Fruit fly (Drosophila melanogaster): ENCODE data around the gene CG34051.

Gene CG34051

DNA sequence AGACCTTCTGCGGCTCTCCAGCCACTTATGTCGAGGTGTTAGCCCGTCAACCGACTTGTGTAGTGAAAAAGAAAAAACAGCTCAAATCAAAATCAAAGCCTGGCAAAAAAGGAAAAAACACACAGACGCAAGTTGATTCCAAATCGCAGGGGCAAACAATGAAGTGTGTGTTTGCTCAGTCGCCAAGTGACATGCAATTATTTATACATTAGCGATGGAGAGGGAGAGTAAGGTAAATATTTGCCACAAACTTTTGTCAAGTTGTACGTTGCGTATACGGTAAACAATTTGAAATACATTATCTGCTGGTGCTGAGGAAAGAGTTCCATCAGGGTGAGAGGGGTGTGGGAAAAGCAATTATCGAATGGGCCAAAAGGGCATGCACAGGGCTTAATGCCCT is 37.3 kb upstream of the CG34051 start (continued):
- peak in 1 of 2 experiments; percentile 10 for TF ChIP-seq bsh (GFP tag; optimal IDR thresholded peaks at IDR 0.05)
- TF ChIP-seq PHDP (tag; optimal IDR thresholded peaks at IDR 0.05), result peak; percentile 40
- TF ChIP-seq gem (tag; optimal IDR thresholded peaks at IDR 0.05), result peak; percentile 14
- no peak for TF ChIP-seq schlank (tag; optimal IDR thresholded peaks at IDR 0.05)
- no peak for TF ChIP-seq CG5245 (GFP tag; optimal IDR thresholded peaks at IDR 0.05)
- TF ChIP-seq CG8388 (GFP tag; optimal IDR thresholded peaks at IDR 0.05), result no peak
- no peak for TF ChIP-seq GATAe (GFP tag; conservative IDR thresholded peaks at IDR 0.05)
- TF ChIP-seq CG4707 (GFP tag; optimal IDR thresholded peaks at IDR 0.05), result peak; percentile 32
- peak; percentile 18 for TF ChIP-seq HLHmδ (GFP tag; optimal IDR thresholded peaks at IDR 0.05)
- TF ChIP-seq CG14710 (tag; optimal IDR thresholded peaks at IDR 0.05), result peak; percentile 17
- peak; percentile 37; the same call in 1 of the 2 replicates for TF ChIP-seq Xrp1 (GFP tag; IDR thresholded peaks at IDR 0.05)
- peak; percentile 37; the same call in 1 of the 2 replicates for TF ChIP-seq CG31441 (GFP tag; IDR thresholded peaks at IDR 0.05)
- TF ChIP-seq CG12071 (GFP tag; optimal IDR thresholded peaks at IDR 0.05), result peak; percentile 48
- peak; percentile 26 for TF ChIP-seq nau (GFP tag; optimal IDR thresholded peaks at IDR 0.05)
- TF ChIP-seq CG3407 (GFP tag; optimal IDR thresholded peaks at IDR 0.05), result peak; percentile 24
- TF ChIP-seq Blimp-1 (GFP tag; optimal IDR thresholded peaks at IDR 0.05), result peak; percentile 48
- 0 out of 3 replicates have a peak, but pooled peaks have one; percentile 18 for TF ChIP-seq CG17361 (GFP tag; IDR thresholded peaks at IDR 0.05)

DNA sequence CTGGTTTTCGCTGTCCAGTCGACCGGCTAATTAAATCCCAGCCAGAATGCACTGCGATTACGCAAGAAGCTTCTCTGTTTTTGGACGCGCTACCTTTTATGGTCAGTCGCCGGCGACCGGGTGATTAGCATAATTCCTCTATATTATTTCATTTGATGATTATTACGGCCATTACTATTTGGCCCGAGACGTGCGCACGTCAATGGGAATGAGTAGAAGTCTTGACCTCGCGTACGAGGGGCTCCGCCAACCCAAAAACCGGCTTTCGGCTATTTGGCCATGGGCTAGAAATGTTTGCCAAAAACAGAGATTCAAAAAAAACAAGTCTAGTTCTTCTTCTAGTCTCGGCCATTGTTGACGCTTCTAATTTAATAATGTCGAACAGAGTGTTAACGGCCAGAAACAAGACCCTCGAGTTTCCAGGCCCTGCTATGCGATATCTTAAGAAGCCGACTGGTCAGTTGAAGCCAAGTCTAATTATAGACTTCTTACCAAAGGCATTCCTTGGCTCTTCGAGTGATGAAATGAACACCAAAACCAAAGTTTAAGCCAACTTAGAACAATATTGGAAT is 31.7 kb upstream of the CG34051 start:
- no peak for TF ChIP-seq CG9437 (GFP tag; optimal IDR thresholded peaks at IDR 0.05)
- peak; percentile 66 for TF ChIP-seq abd-A (tag; optimal IDR thresholded peaks at IDR 0.05)
- TF ChIP-seq sd (tag; optimal IDR thresholded peaks at IDR 0.05), result peak; percentile 75
- no peak for TF ChIP-seq HLH4C (GFP tag; IDR thresholded peaks at IDR 0.05; ENCODE audit: partially characterized antibody)
- TF ChIP-seq chinmo (GFP tag; IDR thresholded peaks at IDR 0.05; ENCODE audit: partially characterized antibody), result peak; percentile 80; the same call in 1 of the 4 replicates
- peak; percentile 51 for TF ChIP-seq CG13894 (tag; optimal IDR thresholded peaks at IDR 0.05)
- TF ChIP-seq rib (GFP tag; IDR thresholded peaks at IDR 0.05), result 0 out of 2 replicates have a peak, but pooled peaks have one; percentile 36
- TF ChIP-seq onecut (GFP tag; IDR thresholded peaks at IDR 0.05), result no peak
- TF ChIP-seq Med (GFP tag), result peak; percentile 46
- no peak for TF ChIP-seq Mrtf (GFP tag; IDR thresholded peaks at IDR 0.05)

DNA sequence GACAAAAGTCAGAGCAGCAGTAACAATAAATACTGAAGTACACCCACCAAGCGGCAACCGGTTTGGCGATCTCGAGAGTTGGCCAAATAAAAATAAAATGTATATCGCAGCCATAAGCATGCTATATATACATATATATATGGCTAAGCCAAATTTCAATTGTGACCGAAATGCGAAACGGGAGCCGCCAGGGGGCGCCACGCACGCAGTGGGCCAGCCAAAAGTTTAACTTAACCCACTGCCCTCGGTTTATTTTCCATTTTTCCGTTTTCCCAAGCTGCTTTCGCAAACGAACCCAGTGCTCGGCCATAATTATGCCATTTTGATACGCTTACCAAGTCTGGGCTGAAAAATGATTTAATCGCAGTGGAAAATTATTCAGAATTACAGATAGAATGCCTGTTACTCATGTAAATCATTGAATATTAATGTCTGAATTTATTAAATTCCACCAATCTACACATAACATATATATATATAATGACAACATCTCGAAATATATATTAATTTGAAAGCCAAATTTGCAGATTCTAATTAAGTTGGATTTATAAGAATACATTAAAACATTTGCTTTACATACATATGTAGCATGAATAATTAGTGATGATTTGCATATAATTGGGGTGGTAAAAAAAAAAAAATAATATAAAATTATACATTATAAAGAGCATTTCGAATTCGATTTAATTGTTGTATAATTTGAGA is 29.0 kb upstream of the CG34051 start:
- TF ChIP-seq CTCF (GFP tag; optimal IDR thresholded peaks at IDR 0.05) (peak; percentile 84), sens (GFP tag) (peak; percentile 1), D19A (tag; optimal IDR thresholded peaks at IDR 0.05) (peak; percentile 13), NK7.1 (GFP tag; optimal IDR thresholded peaks at IDR 0.05) (no peak), CG6791 (GFP tag; IDR thresholded peaks at IDR 0.05; ENCODE audit: partially characterized antibody) (0 out of 3 replicates have a peak, but pooled peaks have one; percentile 26), Lhr (GFP tag; optimal IDR thresholded peaks at IDR 0.05) (no peak)
